Fruit fly (Drosophila melanogaster): ENCODE measurements around the gene Targ2.

dm6 chr3L:21225642-21226041 is 22.6 kb upstream of the Targ2 start:
- TF ChIP-seq insv (optimal IDR thresholded peaks at IDR 0.05) (no peak), Myc (optimal IDR thresholded peaks at IDR 0.05) (no peak), psq (optimal IDR thresholded peaks at IDR 0.05) (no peak), ttk (optimal IDR thresholded peaks at IDR 0.05) (no peak), Sin3A (optimal IDR thresholded peaks at IDR 0.05) (no peak)
